Worm (Caenorhabditis elegans): ENCODE results near the gene srbc-24.

Gene srbc-24

DNA sequence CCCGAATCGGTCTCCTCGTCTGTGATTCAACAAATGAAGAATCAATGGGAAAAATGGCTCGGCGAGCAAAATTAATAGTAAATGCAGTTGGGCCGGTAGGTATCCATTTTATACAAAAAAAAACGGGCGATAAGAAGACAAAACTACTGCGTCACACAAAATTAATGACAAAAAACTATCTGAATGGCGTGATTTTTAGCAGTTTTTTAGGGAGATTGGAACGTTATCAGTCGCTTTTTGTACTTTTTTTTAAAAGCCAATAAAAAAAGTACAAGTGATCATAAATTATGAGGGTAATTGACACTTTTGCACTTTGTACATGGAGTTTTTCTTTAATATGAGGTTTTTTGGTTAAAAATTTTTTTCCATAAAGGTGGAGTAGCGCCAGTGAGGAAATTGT, 28.4 kb upstream of the srbc-24 start:
- no peak for TF ChIP-seq aly-2 (tag; optimal IDR thresholded peaks at IDR 0.05)
- TF ChIP-seq nhr-67 (tag; optimal IDR thresholded peaks at IDR 0.05): no peak
- no peak for TF ChIP-seq ceh-9 (tag; optimal IDR thresholded peaks at IDR 0.05)
- TF ChIP-seq fkh-10 (GFP tag; optimal IDR thresholded peaks at IDR 0.05): no peak
- no peak for TF ChIP-seq hmg-11 (tag; optimal IDR thresholded peaks at IDR 0.05)
- peak; percentile 84 for TF ChIP-seq elt-2 (tag; optimal IDR thresholded peaks at IDR 0.05)
- TF ChIP-seq lin-39 (tag; optimal IDR thresholded peaks at IDR 0.05): no peak
- peak; percentile 72 for TF ChIP-seq pqm-1 (tag; optimal IDR thresholded peaks at IDR 0.05)
- no peak for TF ChIP-seq nhr-25 (tag; optimal IDR thresholded peaks at IDR 0.05)
- TF ChIP-seq nhr-11 (tag; optimal IDR thresholded peaks at IDR 0.05): no peak

DNA sequence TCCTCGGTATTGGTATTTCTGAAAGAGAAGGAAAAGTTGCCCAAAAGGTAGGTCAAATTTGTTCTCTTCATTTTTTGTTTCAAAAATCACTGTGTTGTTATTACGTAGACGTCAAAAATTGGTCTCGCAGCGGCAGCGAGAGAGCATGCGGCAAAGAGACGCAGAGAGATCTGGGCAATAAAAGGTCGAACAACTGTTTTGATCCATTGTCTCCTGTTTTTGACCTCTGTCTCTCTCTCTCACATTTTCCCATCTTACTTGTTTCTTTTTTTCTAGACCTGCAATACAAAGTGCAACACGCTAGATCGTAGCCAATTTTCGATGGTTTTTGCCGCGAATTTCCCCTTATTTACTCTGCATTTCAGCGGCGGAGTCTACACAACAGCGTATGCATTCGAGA, 25.0 kb upstream of the srbc-24 start:
- TF ChIP-seq hmg-11 (tag; optimal IDR thresholded peaks at IDR 0.05) (no peak), egl-5 (tag; optimal IDR thresholded peaks at IDR 0.05) (no peak), nhr-43 (tag; optimal IDR thresholded peaks at IDR 0.05; ENCODE audit: poor library complexity, severe bottlenecking) (no peak), elt-2 (tag; optimal IDR thresholded peaks at IDR 0.05) (peak; percentile 21), nhr-23 (tag; optimal IDR thresholded peaks at IDR 0.05) (no peak), lin-39 (tag; optimal IDR thresholded peaks at IDR 0.05) (peak; percentile 11), elt-3 (tag; optimal IDR thresholded peaks at IDR 0.05) (no peak), sea-2 (GFP tag; optimal IDR thresholded peaks at IDR 0.05) (no peak), lin-15B (tag; optimal IDR thresholded peaks at IDR 0.05) (no peak), pha-4 (tag; optimal IDR thresholded peaks at IDR 0.05) (no peak), aly-2 (tag; optimal IDR thresholded peaks at IDR 0.05) (no peak), R02D3.7 (tag; optimal IDR thresholded peaks at IDR 0.05) (no peak), nfya-1 (tag; optimal IDR thresholded peaks at IDR 0.05; ENCODE audit: insufficient read depth) (no peak), fkh-10 (GFP tag; optimal IDR thresholded peaks at IDR 0.05) (no peak), pqm-1 (tag; optimal IDR thresholded peaks at IDR 0.05) (no peak)

DNA sequence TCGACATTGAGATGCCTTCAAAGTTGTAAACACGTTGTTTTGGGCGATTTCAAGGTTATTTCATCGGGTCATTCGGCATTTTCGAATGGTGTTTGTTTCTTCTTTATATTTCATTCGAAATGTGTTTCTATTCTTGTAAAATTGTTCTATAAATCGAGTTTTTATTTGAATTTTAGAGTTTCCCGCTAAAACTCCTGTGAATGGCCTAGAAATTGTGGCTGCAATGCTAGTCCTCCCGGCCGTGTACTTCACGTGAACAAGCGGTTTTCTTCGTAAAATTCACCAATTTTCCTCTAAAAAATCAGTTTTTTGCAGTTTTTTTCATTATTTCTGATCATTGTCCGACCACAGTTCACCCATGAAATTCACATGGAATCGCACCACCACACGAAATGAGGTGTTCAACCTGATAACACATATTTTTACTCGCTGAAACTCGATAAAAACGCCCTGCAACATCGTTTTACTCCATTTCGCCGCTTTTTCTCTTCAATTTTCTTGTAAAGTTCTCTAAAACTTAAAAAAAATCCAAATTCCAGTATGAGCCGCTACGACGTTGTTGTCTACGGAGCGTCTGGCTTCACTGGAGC, 24.5 kb upstream of the srbc-24 start, which contains the start of gene ldp-1:
ldp-1 (plus strand) TSS at position 540 of the 590 bp plus-strand sequence.
- TF ChIP-seq daf-12 (tag; optimal IDR thresholded peaks at IDR 0.05): no peak
- TF ChIP-seq pqm-1 (tag; optimal IDR thresholded peaks at IDR 0.05): peak; percentile 25
- TF ChIP-seq skn-1 (tag; optimal IDR thresholded peaks at IDR 0.05): no peak
- peak; percentile 73 for TF ChIP-seq lin-15B (tag; optimal IDR thresholded peaks at IDR 0.05)
- TF ChIP-seq hmg-11 (tag; optimal IDR thresholded peaks at IDR 0.05): no peak
- TF ChIP-seq elt-1 (tag; optimal IDR thresholded peaks at IDR 0.05): no peak
- peak; percentile 32 for TF ChIP-seq nhr-25 (tag; optimal IDR thresholded peaks at IDR 0.05)
- TF ChIP-seq ceh-9 (tag; optimal IDR thresholded peaks at IDR 0.05): no peak
- TF ChIP-seq jun-1 (tag; optimal IDR thresholded peaks at IDR 0.05): no peak
- no peak for TF ChIP-seq nhr-77 (tag; optimal IDR thresholded peaks at IDR 0.05)
- no peak for TF ChIP-seq egl-5 (tag; optimal IDR thresholded peaks at IDR 0.05)
- no peak for TF ChIP-seq elt-3 (tag; optimal IDR thresholded peaks at IDR 0.05)
- TF ChIP-seq nfya-1 (tag; optimal IDR thresholded peaks at IDR 0.05; ENCODE audit: insufficient read depth): peak; percentile 65
- TF ChIP-seq mdl-1 (tag; optimal IDR thresholded peaks at IDR 0.05): no peak
- TF ChIP-seq nhr-28 (tag; optimal IDR thresholded peaks at IDR 0.05): no peak
- peak; percentile 6 for TF ChIP-seq R02D3.7 (tag; optimal IDR thresholded peaks at IDR 0.05)
- TF ChIP-seq fkh-10 (GFP tag; optimal IDR thresholded peaks at IDR 0.05): peak; percentile 4
- TF ChIP-seq zag-1 (tag; optimal IDR thresholded peaks at IDR 0.05): no peak
- peak; percentile 30 for TF ChIP-seq snpc-4 (tag; optimal IDR thresholded peaks at IDR 0.05)
- no peak for TF ChIP-seq ceh-28 (tag; optimal IDR thresholded peaks at IDR 0.05)
- TF ChIP-seq nhr-76 (tag; optimal IDR thresholded peaks at IDR 0.05): no peak
- peak in 1 of 2 experiments; percentile 44 for TF ChIP-seq eor-1 (tag; optimal IDR thresholded peaks at IDR 0.05)
- TF ChIP-seq pha-4 (tag; optimal IDR thresholded peaks at IDR 0.05): peak; percentile 57
- no peak for TF ChIP-seq unc-62 (GFP tag; optimal IDR thresholded peaks at IDR 0.05)
- TF ChIP-seq nhr-67 (tag; optimal IDR thresholded peaks at IDR 0.05): no peak
- peak; percentile 83 for TF ChIP-seq nhr-43 (tag; optimal IDR thresholded peaks at IDR 0.05; ENCODE audit: poor library complexity, severe bottlenecking)
- TF ChIP-seq ZK546.5 (tag; optimal IDR thresholded peaks at IDR 0.05): no peak
- TF ChIP-seq tbx-2 (tag; optimal IDR thresholded peaks at IDR 0.05): no peak
- TF ChIP-seq ztf-4 (tag; optimal IDR thresholded peaks at IDR 0.05): no peak
- TF ChIP-seq sea-2 (GFP tag; optimal IDR thresholded peaks at IDR 0.05): no peak
- no peak for TF ChIP-seq nhr-237 (tag; optimal IDR thresholded peaks at IDR 0.05)
- no peak for TF ChIP-seq fos-1 (tag; optimal IDR thresholded peaks at IDR 0.05)
- no peak for TF ChIP-seq nhr-11 (tag; optimal IDR thresholded peaks at IDR 0.05)
- no peak for TF ChIP-seq ceh-82 (tag; optimal IDR thresholded peaks at IDR 0.05)
- no peak for TF ChIP-seq egl-27 (tag; optimal IDR thresholded peaks at IDR 0.05)
- TF ChIP-seq mml-1 (tag; optimal IDR thresholded peaks at IDR 0.05): no peak
- TF ChIP-seq nhr-23 (tag; optimal IDR thresholded peaks at IDR 0.05): peak; percentile 55
- TF ChIP-seq lsy-12 (tag; optimal IDR thresholded peaks at IDR 0.05): peak; percentile 66
- no peak for TF ChIP-seq elt-2 (tag; optimal IDR thresholded peaks at IDR 0.05)
